Fruit fly (Drosophila melanogaster): ENCODE measurements around the gene crp.

The crp gene

DNA sequence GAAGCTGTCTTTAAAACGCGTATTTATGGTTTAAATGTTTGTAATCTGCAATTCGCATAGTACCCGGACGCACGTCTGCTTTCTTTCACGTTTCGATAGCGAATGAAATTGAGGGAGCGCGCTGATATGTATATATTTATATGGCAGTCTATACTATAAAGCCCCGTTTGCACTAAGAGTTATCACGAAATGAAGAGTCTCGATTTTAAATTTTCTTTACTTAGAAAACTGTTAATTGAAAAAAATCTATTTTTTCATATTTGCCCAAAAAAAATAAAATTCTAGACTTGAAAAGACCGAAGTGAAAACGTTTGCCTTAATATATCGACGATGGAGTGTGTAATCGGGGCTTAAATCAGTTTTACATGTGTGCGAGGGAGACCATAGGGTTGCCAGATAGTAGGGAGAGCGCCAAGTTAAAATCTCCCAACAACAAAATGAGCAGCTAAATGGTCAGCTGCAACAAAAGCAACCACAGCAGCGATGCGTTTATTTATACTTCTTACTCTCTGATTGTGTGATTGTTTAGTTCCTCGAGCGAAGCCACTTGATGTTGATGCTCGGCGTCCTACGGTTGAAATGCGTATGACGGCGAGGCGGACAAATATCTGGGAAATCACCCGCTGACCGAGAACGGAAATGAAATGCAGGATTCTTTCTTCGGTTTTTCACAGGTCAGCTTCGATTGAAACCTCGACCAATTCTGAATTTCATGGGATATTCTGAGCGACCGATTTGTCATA lies 38.2 kb upstream of the crp start, which contains the start of gene cact (continued):
- TF ChIP-seq CG13123 (GFP tag; optimal IDR thresholded peaks at IDR 0.05) (peak; percentile 87), knrl (GFP tag; IDR thresholded peaks at IDR 0.05; ENCODE audit: partially characterized antibody) (peak; percentile 75), CG11696 (GFP tag; IDR thresholded peaks at IDR 0.05) (peak; percentile 73), Myb (GFP tag; optimal IDR thresholded peaks at IDR 0.05) (peak; percentile 82), Oli (tag; optimal IDR thresholded peaks at IDR 0.05) (peak; percentile 92), mirr (GFP tag; optimal IDR thresholded peaks at IDR 0.05) (peak; percentile 43), CG9817 (tag; optimal IDR thresholded peaks at IDR 0.05) (peak; percentile 92), CG10209 (GFP tag; optimal IDR thresholded peaks at IDR 0.05) (peak; percentile 91), sim (GFP tag; IDR thresholded peaks at IDR 0.05) (peak; percentile 76), Gsc (GFP tag; IDR thresholded peaks at IDR 0.05) (no peak), Bdp1 (GFP tag; optimal IDR thresholded peaks at IDR 0.05) (peak; percentile 89), B-H1 (GFP tag; IDR thresholded peaks at IDR 0.05) (peak; percentile 80), CG14441 (GFP tag; IDR thresholded peaks at IDR 0.05) (peak; percentile 86), peb (GFP tag; IDR thresholded peaks at IDR 0.05) (peak; percentile 74), CG3726 (GFP tag; IDR thresholded peaks at IDR 0.05) (peak; percentile 82; the same call in 1 of the 3 replicates), CG17385 (GFP tag; optimal IDR thresholded peaks at IDR 0.05) (peak; percentile 78), CG6813 (GFP tag; optimal IDR thresholded peaks at IDR 0.05) (peak; percentile 85), dysf (GFP tag; IDR thresholded peaks at IDR 0.05) (peak; percentile 91), CG43689 (GFP tag; IDR thresholded peaks at IDR 0.05) (no peak; the same call in none of the 2 replicates), MBD-R2 (GFP tag; IDR thresholded peaks at IDR 0.05) (peak; percentile 72), jing (GFP tag; optimal IDR thresholded peaks at IDR 0.05) (peak; percentile 75), D19B (GFP tag; optimal IDR thresholded peaks at IDR 0.05) (peak; percentile 80), Lpt (GFP tag; optimal IDR thresholded peaks at IDR 0.05) (no peak), CG7839 (tag; optimal IDR thresholded peaks at IDR 0.05) (peak; percentile 92), grn (GFP tag; optimal IDR thresholded peaks at IDR 0.05) (peak; percentile 77), Doc3 (GFP tag; IDR thresholded peaks at IDR 0.05; ENCODE audit: partially characterized antibody) (no peak), cad (GFP tag; optimal IDR thresholded peaks at IDR 0.05) (no peak), CG9437 (GFP tag; optimal IDR thresholded peaks at IDR 0.05) (peak; percentile 79), cg (GFP tag; optimal IDR thresholded peaks at IDR 0.05) (peak; percentile 84), CTCF (GFP tag; optimal IDR thresholded peaks at IDR 0.05) (peak; percentile 45), CG13424 (tag; optimal IDR thresholded peaks at IDR 0.05) (peak; percentile 92), CG8944 (GFP tag; optimal IDR thresholded peaks at IDR 0.05) (peak; percentile 91), CG11560 (tag; IDR thresholded peaks at IDR 0.05) (peak; percentile 70; the same call in 2 of the 3 replicates), Hey (tag; optimal IDR thresholded peaks at IDR 0.05) (peak; percentile 58), Mes4 (GFP tag; optimal IDR thresholded peaks at IDR 0.05) (peak; percentile 89), trh (GFP tag; optimal IDR thresholded peaks at IDR 0.05) (peak; percentile 86), klu (GFP tag; IDR thresholded peaks at IDR 0.05) (peak; percentile 86), Tbp (GFP tag; optimal IDR thresholded peaks at IDR 0.05) (no peak), CG30431 (GFP tag; optimal IDR thresholded peaks at IDR 0.05) (peak; percentile 84), Gug (GFP tag; IDR thresholded peaks at IDR 0.05) (peak; percentile 87), p53 (GFP tag; optimal IDR thresholded peaks at IDR 0.05) (peak; percentile 83), CoRest (tag; optimal IDR thresholded peaks at IDR 0.05) (peak; percentile 92), CG3281 (GFP tag; optimal IDR thresholded peaks at IDR 0.05) (peak; percentile 89), salm (tag; optimal IDR thresholded peaks at IDR 0.05) (peak; percentile 86), CG15601 (tag; optimal IDR thresholded peaks at IDR 0.05) (peak; percentile 90), kah (GFP tag; optimal IDR thresholded peaks at IDR 0.05) (peak; percentile 53), dpn (GFP tag; optimal IDR thresholded peaks at IDR 0.05) (peak; percentile 95), CG42726 (GFP tag; IDR thresholded peaks at IDR 0.05; ENCODE audit: partially characterized antibody) (peak; percentile 45; the same call in 1 of the 2 replicates), Aef1 (GFP tag; IDR thresholded peaks at IDR 0.05) (peak; percentile 95), Mad (GFP tag; optimal IDR thresholded peaks at IDR 0.05) (peak; percentile 94)

All from whole organism, embryonic.